Worm (Caenorhabditis elegans) whole organism, late embryonic: ENCODE data around the gene erp-44.2.

Experiments
- K09A11.1 ChIP-seq: sonication (generic microtip); optimal IDR thresholded peaks from 2 replicates; lab custom pipeline; 2017; ENCODE audit warnings: antibody characterized with exemption, mild to moderate bottlenecking, missing genetic modification characterization, missing compliant biosample characterization; ENCODE audit not compliant: insufficient read depth
- ceh-45 ChIP-seq: fragments of 200-800 bp; sonication (Bioruptor generic); IDR thresholded peaks from 2 replicates; pipeline ENCODE4 v1.3.6; 2022; ENCODE audit warnings: missing genetic modification reagents, missing genetic modification characterization, missing compliant biosample characterization

DNA sequence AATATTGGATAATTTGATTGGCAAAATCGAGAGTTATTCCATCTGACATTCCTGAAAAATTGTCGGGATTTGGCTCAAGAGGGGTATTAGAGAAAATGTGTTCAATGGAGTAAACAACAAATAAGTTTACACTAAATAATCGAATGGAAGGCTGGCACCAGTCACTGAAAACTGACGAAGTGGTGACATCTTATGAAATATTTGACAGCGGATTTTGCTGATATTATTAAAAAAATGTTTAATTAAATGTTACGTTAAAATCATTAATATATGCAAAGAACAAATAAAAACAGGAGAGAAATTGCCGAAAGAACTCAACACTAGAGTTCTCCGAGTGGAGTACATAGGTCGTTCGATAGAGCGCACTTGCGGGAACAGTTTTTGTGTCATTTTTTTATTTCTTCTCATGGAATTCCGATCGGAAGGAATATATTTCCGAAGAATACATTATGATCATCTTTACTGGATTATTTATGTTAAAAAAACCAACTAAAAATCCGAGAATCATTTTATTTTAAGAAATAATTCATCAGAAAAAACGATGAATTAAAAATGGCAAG lies 48.9 kb downstream of the erp-44.2 start, which contains the start of gene tag-322:
- TF ChIP-seq K09A11.1 (tag; lab: Kevin White, UChicago) (no peak), ceh-45 (GFP tag; lab: Robert Waterston, UW) (no peak)
